Worm (Caenorhabditis elegans) whole organism, L4 larva: ENCODE measurements around the gene ZK177.9.

Experiments
- R02D3.7 ChIP-seq: fragments of 150-350 bp; sonication (generic microtip); optimal IDR thresholded peaks from 3 replicates; lab custom pipeline; 2014; ENCODE audit warnings: missing biosample characterization, missing genetic modification characterization
- aly-2 ChIP-seq: sonication (generic microtip); optimal IDR thresholded peaks from 2 replicates; lab custom pipeline; 2018; ENCODE audit warnings: missing biosample characterization, missing genetic modification characterization
- ama-1 ChIP-seq: fragments of 150-350 bp; optimal IDR thresholded peaks from 2 replicates; lab custom pipeline; 2014; ENCODE audit warnings: inconsistent platforms, mixed read lengths
- lir-3 ChIP-seq: sonication (generic microtip); optimal IDR thresholded peaks from 2 replicates; lab custom pipeline; 2016; ENCODE audit warnings: mild to moderate bottlenecking, missing genetic modification characterization, missing compliant biosample characterization
- nhr-25 ChIP-seq: sonication (generic microtip); optimal IDR thresholded peaks from 2 replicates; lab custom pipeline; 2017; ENCODE audit warnings: missing genetic modification characterization, mild to moderate bottlenecking, missing compliant biosample characterization, antibody characterized with exemption, moderate library complexity, borderline replicate concordance; ENCODE audit not compliant: insufficient read depth
- nhr-41 ChIP-seq: fragments of 200-800 bp; sonication (Bioruptor generic); IDR thresholded peaks from 2 replicates; pipeline ENCODE4 v1.3.6; 2022; ENCODE audit warnings: missing genetic modification reagents, missing genetic modification characterization, missing compliant biosample characterization
- php-3 ChIP-seq: fragments of 200-800 bp; sonication (Bioruptor generic); IDR thresholded peaks from 2 replicates; pipeline ENCODE4 v1.3.6; 2022; ENCODE audit warnings: missing genetic modification reagents, missing genetic modification characterization, missing compliant biosample characterization
- unc-130 ChIP-seq: sonication (generic microtip); optimal IDR thresholded peaks from 2 replicates; lab custom pipeline; 2016; ENCODE audit warnings: missing genetic modification reagents, missing genetic modification characterization, missing compliant biosample characterization
- unc-62 ChIP-seq, 3 experiments: fragments of 150-350 bp in 1 of 3; sonication (generic microtip); optimal IDR thresholded peaks in 2 of 3; peaks in 1 of 3; 1 replicate in 1 of 3; 2 replicates in 2 of 3; lab custom pipeline; 2014 to 2017; ENCODE audit warnings: missing biosample characterization in 3 of 3, missing genetic modification characterization in 3 of 3, missing genetic modification reagents in 3 of 3, missing genotype in 1 of 3
- vab-7 ChIP-seq: fragments of 200-800 bp; sonication (Bioruptor generic); IDR thresholded peaks from 2 replicates; pipeline ENCODE4 v1.3.6; 2022; ENCODE audit warnings: missing genetic modification reagents, missing genetic modification characterization, missing compliant biosample characterization

ce11 chrII:5505820-5506287 is 11.7 kb downstream of the ZK177.9 start, which contains the start of gene npp-24:
- TF ChIP-seq php-3 (no peak), unc-130 (GFP tag; lab: Kevin White, UChicago) (no peak), ama-1 (lab: Kevin White, UChicago) (no peak), lir-3 (no peak), nhr-25 (no peak), unc-62 (GFP tag; optimal IDR thresholded peaks at IDR 0.05 in 1 of 2; lab: Kevin White, UChicago) (no peak), unc-62 (tag; optimal IDR thresholded peaks at IDR 0.05; lab: Kevin White, UChicago) (no peak), R02D3.7 (tag; lab: Kevin White, UChicago) (no peak), vab-7 (GFP tag; lab: Robert Waterston, UW) (no peak), nhr-41 (GFP tag; lab: Robert Waterston, UW) (no peak), aly-2 (tag; lab: Kevin White, UChicago) (no peak)
